Worm (Caenorhabditis elegans) whole organism, L4 larva: Measurements from ENCODE around the gene ttr-31.
A peak's percentile ranks its signal among the peaks of the same experiment; 100 is the strongest.

Source experiments
- R02D3.7 ChIP-seq: fragments of 150-350 bp; sonication (generic microtip); optimal IDR thresholded peaks from 3 replicates; lab custom pipeline; 2014; ENCODE audit warnings: missing biosample characterization, missing genetic modification characterization
- ZK546.5 ChIP-seq, 2 experiments: sonication (generic microtip); optimal IDR thresholded peaks; 2 replicates each; lab custom pipeline; 2017; ENCODE audit warnings: missing biosample characterization in 2 of 2, missing genetic modification characterization in 2 of 2
- ceh-20 ChIP-seq: fragments of 200-800 bp; sonication (Bioruptor generic); IDR thresholded peaks from 2 replicates; pipeline ENCODE4 v1.3.6; 2022; ENCODE audit warnings: missing genetic modification reagents, missing genetic modification characterization, missing compliant biosample characterization
- ceh-44 ChIP-seq: fragments of 200-800 bp; sonication (Bioruptor generic); IDR thresholded peaks from 2 replicates; pipeline ENCODE4 v1.3.6; 2022; ENCODE audit warnings: missing genetic modification reagents, missing genetic modification characterization, missing compliant biosample characterization
- ceh-62 ChIP-seq: sonication (generic microtip); optimal IDR thresholded peaks from 2 replicates; lab custom pipeline; 2017; ENCODE audit warnings: missing biosample characterization, missing genetic modification characterization
- dpl-1 ChIP-seq: fragments of 150-350 bp; optimal IDR thresholded peaks from 2 replicates; lab custom pipeline; 2014; ENCODE audit warnings: missing biosample characterization, missing genetic modification reagents, missing genetic modification characterization
- egl-27 ChIP-seq: sonication (generic microtip); optimal IDR thresholded peaks from 3 replicates; lab custom pipeline; 2017; ENCODE audit warnings: missing biosample characterization, missing genetic modification reagents, missing genetic modification characterization
- egl-43 ChIP-seq: fragments of 200-800 bp; sonication (Bioruptor generic); IDR thresholded peaks from 2 replicates; pipeline ENCODE4 v1.3.6; 2022; ENCODE audit warnings: missing genetic modification reagents, missing genetic modification characterization, missing compliant biosample characterization
- fkh-10 ChIP-seq: fragments of 150-350 bp; optimal IDR thresholded peaks from 2 replicates; lab custom pipeline; 2014; ENCODE audit warnings: missing biosample characterization, missing genetic modification reagents, missing genetic modification characterization
- fos-1 ChIP-seq: fragments of 150-350 bp; optimal IDR thresholded peaks from 2 replicates; lab custom pipeline; 2014; ENCODE audit warnings: missing biosample characterization, missing genetic modification characterization
- gei-8 ChIP-seq: fragments of 200-800 bp; sonication (Bioruptor generic); optimal IDR thresholded peaks from 2 replicates; lab custom pipeline; 2018; ENCODE audit warnings: mild to moderate bottlenecking, missing genetic modification characterization, missing compliant biosample characterization
- hmg-1.1 ChIP-seq: fragments of 200-800 bp; sonication (Bioruptor generic); IDR thresholded peaks from 2 replicates; pipeline ENCODE4 v1.3.6; 2022; ENCODE audit warnings: missing genetic modification reagents, missing genetic modification characterization, missing compliant biosample characterization
- jun-1 ChIP-seq: fragments of 150-350 bp; optimal IDR thresholded peaks from 2 replicates; lab custom pipeline; 2014; ENCODE audit warnings: missing biosample characterization, missing genetic modification reagents, missing genetic modification characterization
- lim-7 ChIP-seq: fragments of 200-800 bp; sonication (Bioruptor generic); IDR thresholded peaks from 2 replicates; pipeline ENCODE4 v1.3.6; 2022; ENCODE audit warnings: missing genetic modification characterization, missing compliant biosample characterization
- lin-1 ChIP-seq: fragments of 200-800 bp; sonication (Bioruptor generic); IDR thresholded peaks from 2 replicates; pipeline ENCODE4 v1.3.6; 2022; ENCODE audit warnings: missing genetic modification reagents, missing genetic modification characterization, missing compliant biosample characterization
- lin-29 ChIP-seq: fragments of 200-800 bp; sonication (Bioruptor generic); IDR thresholded peaks from 2 replicates; pipeline ENCODE4 v1.3.6; 2022; ENCODE audit warnings: missing genetic modification reagents, missing genetic modification characterization, missing compliant biosample characterization
- lin-39 ChIP-seq: fragments of 150-350 bp; optimal IDR thresholded peaks from 2 replicates; lab custom pipeline; 2014; ENCODE audit warnings: missing biosample characterization, missing genetic modification reagents, missing genetic modification characterization
- madf-5 ChIP-seq, 2 experiments: fragments of 200-800 bp; sonication (Bioruptor generic); IDR thresholded peaks; 2 replicates each; pipeline ENCODE4 v1.3.6; 2022; ENCODE audit warnings: missing compliant biosample characterization in 2 of 2, missing genetic modification characterization in 2 of 2
- mxl-2 ChIP-seq: fragments of 200-800 bp; sonication (Bioruptor generic); conservative IDR thresholded peaks from 2 replicates; pipeline ENCODE4 v1.3.6; 2022; ENCODE audit warnings: missing genetic modification reagents, missing genetic modification characterization, missing compliant biosample characterization
- mxl-3 ChIP-seq: fragments of 200-800 bp; sonication (Bioruptor generic); optimal IDR thresholded peaks from 2 replicates; lab custom pipeline; 2018; ENCODE audit warnings: mild to moderate bottlenecking, missing genetic modification characterization, missing compliant biosample characterization
- nhr-111 ChIP-seq: fragments of 200-800 bp; sonication (Bioruptor generic); optimal IDR thresholded peaks from 2 replicates; lab custom pipeline; 2018; ENCODE audit warnings: mild to moderate bottlenecking, missing genetic modification characterization, missing compliant biosample characterization
- nhr-237 ChIP-seq: sonication (generic microtip); optimal IDR thresholded peaks from 2 replicates; lab custom pipeline; 2017; ENCODE audit warnings: missing biosample characterization, missing genetic modification characterization
- nhr-28 ChIP-seq: fragments of 150-350 bp; optimal IDR thresholded peaks from 2 replicates; lab custom pipeline; 2014; ENCODE audit warnings: missing biosample characterization, missing genetic modification characterization
- nhr-48 ChIP-seq: sonication (generic microtip); optimal IDR thresholded peaks from 2 replicates; lab custom pipeline; 2016; ENCODE audit warnings: mild to moderate bottlenecking, missing genetic modification characterization, missing compliant biosample characterization
- nhr-76 ChIP-seq: fragments of 150-350 bp; optimal IDR thresholded peaks from 2 replicates; lab custom pipeline; 2014; ENCODE audit warnings: missing biosample characterization, missing genetic modification characterization
- php-3 ChIP-seq: fragments of 200-800 bp; sonication (Bioruptor generic); IDR thresholded peaks from 2 replicates; pipeline ENCODE4 v1.3.6; 2022; ENCODE audit warnings: missing genetic modification reagents, missing genetic modification characterization, missing compliant biosample characterization
- set-16 ChIP-seq: fragments of 200-800 bp; sonication (Bioruptor generic); IDR thresholded peaks from 2 replicates; pipeline ENCODE4 v1.3.6; 2022; ENCODE audit warnings: missing genetic modification reagents, missing genetic modification characterization, missing compliant biosample characterization
- skn-1 ChIP-seq: fragments of 150-350 bp; optimal IDR thresholded peaks from 2 replicates; lab custom pipeline; 2014; ENCODE audit warnings: missing biosample characterization, missing genetic modification characterization
- snpc-1.2 ChIP-seq: fragments of 200-800 bp; sonication (Bioruptor generic); IDR thresholded peaks from 2 replicates; pipeline ENCODE4 v1.3.6; 2022; ENCODE audit warnings: missing genetic modification reagents, missing genetic modification characterization, missing compliant biosample characterization
- spr-1 ChIP-seq: sonication (generic microtip); optimal IDR thresholded peaks from 2 replicates; lab custom pipeline; 2016; ENCODE audit warnings: mild to moderate bottlenecking, missing genetic modification characterization, missing compliant biosample characterization
- unc-130 ChIP-seq: sonication (generic microtip); optimal IDR thresholded peaks from 2 replicates; lab custom pipeline; 2016; ENCODE audit warnings: missing genetic modification reagents, missing genetic modification characterization, missing compliant biosample characterization
- vab-7 ChIP-seq: fragments of 200-800 bp; sonication (Bioruptor generic); IDR thresholded peaks from 2 replicates; pipeline ENCODE4 v1.3.6; 2022; ENCODE audit warnings: missing genetic modification reagents, missing genetic modification characterization, missing compliant biosample characterization
- zip-2 ChIP-seq: fragments of 150-350 bp; optimal IDR thresholded peaks from 2 replicates; lab custom pipeline; 2014; ENCODE audit warnings: missing biosample characterization, missing genetic modification characterization
- ztf-11 ChIP-seq: fragments of 150-350 bp; optimal IDR thresholded peaks from 2 replicates; lab custom pipeline; 2014; ENCODE audit warnings: missing biosample characterization, missing genetic modification characterization
- ztf-7 ChIP-seq: fragments of 150-350 bp; optimal IDR thresholded peaks from 2 replicates; lab custom pipeline; 2014; ENCODE audit warnings: missing biosample characterization, missing genetic modification characterization

ttr-31 gene

DNA sequence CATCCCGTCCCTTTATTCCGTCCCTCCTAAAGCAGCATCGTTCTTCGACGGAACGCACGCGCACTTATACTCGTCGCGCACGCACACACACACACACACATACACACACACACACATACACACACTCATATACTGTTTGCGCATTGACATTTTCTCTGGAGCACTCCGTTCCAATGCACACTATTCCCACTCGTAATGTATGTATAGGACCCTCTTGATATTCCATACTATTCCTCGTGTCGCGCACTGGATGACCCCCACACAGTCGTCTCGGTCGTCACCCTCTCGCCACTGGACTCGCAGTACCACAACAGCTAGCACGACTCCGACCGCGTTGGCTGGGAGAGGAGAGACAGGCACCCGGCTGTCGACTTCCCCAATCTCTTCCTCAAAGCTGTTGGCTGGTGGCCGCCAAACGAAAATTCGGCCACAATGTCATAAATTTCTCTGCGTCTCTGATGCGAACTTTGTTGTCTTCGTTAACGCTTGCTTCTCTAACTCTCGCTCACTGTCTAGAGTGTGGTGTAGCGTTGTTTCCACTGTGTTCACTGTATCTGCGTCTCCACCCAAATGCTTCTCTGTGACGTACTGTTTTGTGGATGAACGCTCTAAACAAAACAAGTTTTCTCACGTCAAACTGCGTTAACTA is 22.3 kb upstream of the ttr-31 start (continued):
- TF ChIP-seq nhr-48 (tag; lab: Kevin White, UChicago) (peak; percentile 87), lim-7 (GFP tag; lab: Robert Waterston, UW) (no peak), lin-29 (GFP tag; lab: Robert Waterston, UW) (no peak), egl-27 (no peak), mxl-3 (peak; percentile 95), nhr-237 (tag; lab: Kevin White, UChicago) (peak; percentile 40), R02D3.7 (no peak), fkh-10 (GFP tag; lab: Kevin White, UChicago) (peak; percentile 51), php-3 (GFP tag; lab: Robert Waterston, UW) (peak; percentile 58; the same call in 1 of the 2 replicates), nhr-76 (tag; lab: Kevin White, UChicago) (no peak), fos-1 (tag; lab: Kevin White, UChicago) (no peak), skn-1 (tag; lab: Kevin White, UChicago) (no peak), ceh-44 (GFP tag; lab: Robert Waterston, UW) (no peak)

ce11 chrX:11028617-11029016 is 19.8 kb upstream of the ttr-31 start, which contains the start of gene ldb-1:
Gene ldb-1 (plus strand): TSS chrX:11028917.
- TF ChIP-seq fkh-10 (GFP tag; lab: Kevin White, UChicago) (no peak), hmg-1.1 (GFP tag; lab: Robert Waterston, UW) (no peak), ceh-62 (no peak), ceh-20 (GFP tag; lab: Robert Waterston, UW) (no peak), ceh-44 (GFP tag; lab: Robert Waterston, UW) (no peak), nhr-28 (tag; lab: Kevin White, UChicago) (no peak), ztf-7 (tag; lab: Kevin White, UChicago) (no peak), egl-43 (GFP tag; lab: Robert Waterston, UW) (no peak), madf-5 (GFP tag; IDR thresholded peaks at IDR 0.05; lab: Robert Waterston, UW) (no peak), dpl-1 (GFP tag; lab: Kevin White, UChicago) (no peak), gei-8 (GFP tag; lab: Kevin White, UChicago) (no peak), vab-7 (GFP tag; lab: Robert Waterston, UW) (no peak)
- TF ChIP-seq, all 104 proteins: peak for 0

DNA sequence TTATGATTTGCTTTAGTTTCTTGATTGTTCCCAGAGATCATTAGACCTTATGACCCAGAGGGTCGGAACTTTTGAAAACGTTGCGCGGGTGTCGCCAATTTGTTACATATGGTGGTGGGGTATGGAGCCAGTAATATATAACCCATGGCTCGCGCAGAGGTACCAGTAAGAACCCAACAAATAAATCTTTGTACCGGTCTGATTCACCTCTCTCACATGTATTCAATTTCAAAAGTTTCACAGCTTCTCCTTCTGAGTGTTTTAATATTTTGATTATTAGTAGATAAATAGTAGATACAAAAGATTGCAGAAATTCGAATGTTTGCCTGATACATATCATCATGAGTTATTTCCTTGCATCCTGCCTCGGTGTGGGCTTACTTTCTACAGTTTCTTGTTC is 7.2 kb upstream of the ttr-31 start, which contains the start of gene egl-15:
Gene egl-15 (plus strand): TSS at position 301 of the 400 bp plus-strand sequence.
- TF ChIP-seq egl-27 (no peak), spr-1 (tag; lab: Kevin White, UChicago) (no peak), ztf-11 (no peak), set-16 (GFP tag; lab: Robert Waterston, UW) (no peak), snpc-1.2 (no peak), jun-1 (no peak), ZK546.5 (tag; optimal IDR thresholded peaks at IDR 0.05; lab: Kevin White, UChicago) (no peak), lin-39 (tag; lab: Kevin White, UChicago) (no peak), nhr-76 (tag; lab: Kevin White, UChicago) (no peak), lin-1 (GFP tag; lab: Robert Waterston, UW) (no peak), unc-130 (GFP tag; lab: Kevin White, UChicago) (no peak), mxl-2 (GFP tag; lab: Robert Waterston, UW) (no peak), nhr-111 (GFP tag; lab: Kevin White, UChicago) (no peak), zip-2 (no peak)
